Worm (Caenorhabditis elegans): ENCODE measurements around the gene F46H5.3.

F46H5.3 gene

ce11 chrX:7222383-7222782, 16.1 kb downstream of the F46H5.3 start:
- TF ChIP-seq snu-23 (GFP tag; optimal IDR thresholded peaks at IDR 0.05) (no peak), lin-14 (GFP tag; optimal IDR thresholded peaks at IDR 0.05) (peak; percentile 50)

ce11 chrX:7220209-7220608, 18.3 kb downstream of the F46H5.3 start:
- TF ChIP-seq ama-1 (optimal IDR thresholded peaks at IDR 0.05) (no peak), snpc-4 (tag; optimal IDR thresholded peaks at IDR 0.05) (no peak), nhr-19 (GFP tag; conservative IDR thresholded peaks at IDR 0.05) (no peak), C34B4.2 (tag; optimal IDR thresholded peaks at IDR 0.05) (no peak), efl-3 (GFP tag; optimal IDR thresholded peaks at IDR 0.05) (no peak), nhr-11 (tag; optimal IDR thresholded peaks at IDR 0.05) (no peak), pqm-1 (tag; optimal IDR thresholded peaks at IDR 0.05) (no peak), dsc-1 (tag; optimal IDR thresholded peaks at IDR 0.05) (no peak), mef-2 (tag; optimal IDR thresholded peaks at IDR 0.05) (no peak), nhr-237 (tag; optimal IDR thresholded peaks at IDR 0.05) (no peak), ceh-8 (GFP tag; optimal IDR thresholded peaks at IDR 0.05) (no peak), skn-1 (tag; optimal IDR thresholded peaks at IDR 0.05) (no peak), lin-39 (tag; optimal IDR thresholded peaks at IDR 0.05) (no peak), sox-4 (tag; optimal IDR thresholded peaks at IDR 0.05) (no peak)

ce11 chrX:7217704-7218479, 20.6 kb downstream of the F46H5.3 start, which contains the start of gene syd-9:
Gene syd-9, plus strand, starts transcription at chrX:7218097.
- no peak for TF ChIP-seq jun-1 (tag; optimal IDR thresholded peaks at IDR 0.05)
- peak; percentile 27 for TF ChIP-seq fkh-8 (tag; optimal IDR thresholded peaks at IDR 0.05)
- peak; percentile 19 for TF ChIP-seq ceh-8 (GFP tag; optimal IDR thresholded peaks at IDR 0.05)
- peak in 1 of 2 experiments; percentile 1 for TF ChIP-seq lin-35 (GFP tag; optimal IDR thresholded peaks at IDR 0.05)
- no peak for TF ChIP-seq nhr-85 (tag)
- peak; percentile 58 for TF ChIP-seq lin-14 (GFP tag; optimal IDR thresholded peaks at IDR 0.05)
- no peak for TF ChIP-seq C16A3.4 (tag; optimal IDR thresholded peaks at IDR 0.05)

ce11 chrX:7211405-7211804, 27.1 kb downstream of the F46H5.3 start, which contains the start of gene spp-22:
Gene spp-22, plus strand, starts transcription at chrX:7211705.
- TF ChIP-seq efl-1 (optimal IDR thresholded peaks at IDR 0.05) (no peak), efl-1 (GFP tag; optimal IDR thresholded peaks at IDR 0.05 in 1 of 2) (peak in 1 of 2 experiments; percentile 37), xbp-1 (tag; optimal IDR thresholded peaks at IDR 0.05) (no peak)

ce11 chrX:7210467-7211107, 27.9 kb downstream of the F46H5.3 start:
- TF ChIP-seq nhr-84 (tag; optimal IDR thresholded peaks at IDR 0.05) (no peak), nhr-85 (tag) (peak; percentile 58), mdl-1 (tag; optimal IDR thresholded peaks at IDR 0.05) (no peak), swsn-7 (tag; optimal IDR thresholded peaks at IDR 0.05) (no peak), nhr-71 (tag; optimal IDR thresholded peaks at IDR 0.05) (peak; percentile 50), nhr-20 (tag; optimal IDR thresholded peaks at IDR 0.05) (peak; percentile 11), lin-14 (GFP tag; optimal IDR thresholded peaks at IDR 0.05) (peak; percentile 50), nhr-28 (tag; optimal IDR thresholded peaks at IDR 0.05) (no peak), elt-3 (tag; optimal IDR thresholded peaks at IDR 0.05) (peak in 1 of 6 experiments; percentile 31), efl-1 (optimal IDR thresholded peaks at IDR 0.05) (no peak), efl-1 (GFP tag; optimal IDR thresholded peaks at IDR 0.05 in 1 of 2) (no peak), unc-130 (tag; optimal IDR thresholded peaks at IDR 0.05) (peak; percentile 12), rnt-1 (tag; optimal IDR thresholded peaks at IDR 0.05) (peak; percentile 19), mep-1 (tag; optimal IDR thresholded peaks at IDR 0.05) (no peak), aly-2 (tag; optimal IDR thresholded peaks at IDR 0.05) (no peak), mab-9 (GFP tag; IDR thresholded peaks at IDR 0.05) (no peak), tlp-1 (tag; optimal IDR thresholded peaks at IDR 0.05) (no peak), skn-1 (tag; optimal IDR thresholded peaks at IDR 0.05) (no peak), ama-1 (optimal IDR thresholded peaks at IDR 0.05) (no peak)
